Worm (Caenorhabditis elegans) whole organism, L4/young adult: ENCODE results near the gene clec-197.

Source experiments
- W03F9.2 ChIP-seq: fragments of 150-350 bp; optimal IDR thresholded peaks from 2 replicates; lab custom pipeline; 2014; ENCODE audit warnings: missing biosample characterization, missing genetic modification characterization
- dao-5 ChIP-seq: sonication (generic microtip); optimal IDR thresholded peaks from 2 replicates; lab custom pipeline; 2016; ENCODE audit warnings: missing genotype, missing genetic modification characterization, moderate library complexity, missing compliant biosample characterization
- him-1 ChIP-seq: sonication (generic microtip); optimal IDR thresholded peaks from 2 replicates; lab custom pipeline; 2016; ENCODE audit warnings: missing genotype, missing genetic modification reagents, missing genetic modification characterization, missing compliant biosample characterization

DNA sequence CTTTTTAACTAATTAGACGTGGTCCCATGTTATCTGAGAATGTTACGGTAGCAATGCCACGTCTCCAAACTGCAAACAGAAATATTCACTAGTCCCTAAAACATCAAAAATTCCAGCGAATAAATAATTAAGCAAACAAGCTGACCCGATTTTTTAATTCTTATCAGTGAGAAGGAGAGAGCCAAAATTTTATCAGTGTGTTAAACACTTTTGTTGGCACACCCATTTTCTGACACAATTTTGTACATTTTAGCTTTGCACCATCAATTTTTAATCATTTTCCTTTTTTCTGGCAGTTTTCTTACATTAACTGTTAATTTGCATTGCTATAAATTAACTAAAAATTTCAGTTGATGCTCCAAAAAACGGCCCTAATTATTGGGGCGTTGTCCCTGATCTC lies 26.1 kb downstream of the clec-197 start, which contains the start of gene C49C3.4:
- TF ChIP-seq W03F9.2 (no peak), dao-5 (tag; lab: Kevin White, UChicago) (no peak), him-1 (tag; lab: Kevin White, UChicago) (no peak)
